Worm (Caenorhabditis elegans) whole organism, L2 larva: ENCODE results near the gene mpz-3.

Experiments
- ama-1 ChIP-seq: fragments of 150-350 bp; optimal IDR thresholded peaks from 2 replicates; lab custom pipeline; 2018; ENCODE audit warnings: inconsistent platforms
- dmd-4 ChIP-seq: sonication (generic microtip); optimal IDR thresholded peaks from 2 replicates; lab custom pipeline; 2017; ENCODE audit warnings: missing biosample characterization, missing genetic modification characterization
- egl-27 ChIP-seq: sonication (generic microtip); optimal IDR thresholded peaks from 3 replicates; lab custom pipeline; 2017; ENCODE audit warnings: missing biosample characterization, missing genetic modification reagents, missing genetic modification characterization
- fos-1 ChIP-seq: fragments of 150-350 bp; optimal IDR thresholded peaks from 2 replicates; lab custom pipeline; 2014; ENCODE audit warnings: missing biosample characterization, missing genetic modification characterization
- nhr-23 ChIP-seq: fragments of 150-350 bp; optimal IDR thresholded peaks from 2 replicates; lab custom pipeline; 2014; ENCODE audit warnings: missing biosample characterization, missing genetic modification reagents, missing genetic modification characterization
- unc-39 ChIP-seq: fragments of 150-350 bp; optimal IDR thresholded peaks from 2 replicates; lab custom pipeline; 2014; ENCODE audit warnings: missing biosample characterization, missing genetic modification characterization

- no peak for TF ChIP-seq fos-1 (tag; lab: Kevin White, UChicago)
- no peak for TF ChIP-seq egl-27 (tag; lab: Kevin White, UChicago)
- no peak for TF ChIP-seq nhr-23 (tag; lab: Kevin White, UChicago)
- TF ChIP-seq dmd-4 (tag; lab: Kevin White, UChicago), result no peak
- TF ChIP-seq unc-39, result no peak
- TF ChIP-seq ama-1 (lab: Kevin White, UChicago), result no peak
Observed at ce11 chrII:6544842-6545410, 20.3 kb downstream of the mpz-3 start, which contains the start of gene lron-15.
